Fruit fly (Drosophila melanogaster): ENCODE results near the gene CG14881.

CG14881 gene

DNA sequence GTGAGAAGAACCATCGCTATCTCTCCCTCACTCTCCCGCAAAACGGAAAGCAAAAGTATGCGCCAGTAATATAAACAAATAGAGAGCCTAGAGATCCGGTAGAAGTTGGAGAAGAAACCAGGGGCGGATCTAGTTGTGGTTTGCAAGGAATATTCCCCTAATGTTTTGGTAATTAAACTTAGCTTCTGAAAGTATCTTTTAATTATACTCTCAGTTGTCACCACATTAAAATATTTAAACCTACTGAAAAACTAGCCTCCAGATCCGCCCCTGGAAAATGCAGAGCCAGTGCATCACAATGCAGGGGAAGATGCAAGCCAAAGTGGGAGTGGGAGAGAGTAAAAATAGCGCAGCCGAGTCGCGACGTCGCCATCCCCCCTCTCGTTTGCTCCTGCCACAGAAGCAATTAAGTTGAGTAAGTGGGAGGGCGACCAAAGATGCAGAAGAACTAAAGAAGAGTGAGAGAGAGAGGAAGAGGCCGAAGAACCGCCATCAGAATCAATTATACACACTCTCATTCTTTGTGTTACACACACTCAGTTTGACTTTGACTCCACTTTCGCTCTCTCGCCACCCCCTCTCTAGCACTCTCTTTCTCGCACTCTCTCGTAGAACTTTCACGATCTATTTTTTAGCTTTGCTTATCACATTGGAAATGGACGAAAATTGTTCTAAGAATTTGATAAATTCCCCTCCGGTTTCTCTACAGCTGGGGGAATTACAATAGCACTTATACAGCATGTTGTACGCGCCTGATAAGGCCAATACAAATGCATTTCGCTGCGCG lies 14.7 kb downstream of the CG14881 start (continued):
- peak; percentile 37 for TF ChIP-seq CG6854 (GFP tag; optimal IDR thresholded peaks at IDR 0.05)
- TF ChIP-seq achi (GFP tag; optimal IDR thresholded peaks at IDR 0.05): peak; percentile 97
- TF ChIP-seq Smox (GFP tag; optimal IDR thresholded peaks at IDR 0.05): no peak
- peak; percentile 93 for TF ChIP-seq CG8632 (GFP tag; optimal IDR thresholded peaks at IDR 0.05)
- TF ChIP-seq Lpt (GFP tag; optimal IDR thresholded peaks at IDR 0.05): peak; percentile 97
- TF ChIP-seq esn (GFP tag; optimal IDR thresholded peaks at IDR 0.05): peak; percentile 92
- TF ChIP-seq CG34406 (GFP tag; optimal IDR thresholded peaks at IDR 0.05): peak; percentile 92
- TF ChIP-seq fd85E (GFP tag; optimal IDR thresholded peaks at IDR 0.05): peak; percentile 76
- TF ChIP-seq CG8319 (GFP tag; optimal IDR thresholded peaks at IDR 0.05): peak; percentile 95
- TF ChIP-seq CG6276 (GFP tag; optimal IDR thresholded peaks at IDR 0.05): peak; percentile 89

DNA sequence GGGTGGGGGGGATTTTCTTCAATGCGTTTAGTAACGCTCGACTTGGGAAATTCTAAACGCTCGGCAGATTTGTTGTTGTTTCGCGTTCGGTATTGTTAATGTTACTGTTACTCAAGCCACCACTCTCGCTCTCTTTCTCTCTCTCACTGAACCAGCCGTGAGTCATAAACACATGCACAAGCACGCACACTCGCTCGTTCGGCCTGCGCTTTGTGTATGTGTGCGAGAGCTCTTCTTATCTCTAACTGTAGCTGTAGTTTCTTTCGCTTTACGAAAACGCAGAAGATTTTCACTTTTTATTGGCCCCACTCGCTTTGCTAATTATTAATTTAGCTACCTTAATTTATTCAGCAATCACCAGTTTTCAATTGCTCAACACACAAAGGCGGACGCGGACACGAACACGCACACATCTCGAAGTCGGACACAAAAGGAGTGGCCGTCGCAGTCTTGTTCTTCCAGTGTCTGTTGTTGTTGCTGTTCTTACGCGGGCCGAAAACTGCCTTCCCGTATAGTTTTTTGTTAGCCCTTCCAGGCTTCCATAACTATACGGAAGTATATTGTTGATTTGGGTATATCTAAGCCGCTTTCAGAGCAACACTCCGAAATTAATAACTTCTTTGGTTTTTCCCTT lies 18.4 kb downstream of the CG14881 start:
- peak; percentile 40 for TF ChIP-seq Sox14 (GFP tag; optimal IDR thresholded peaks at IDR 0.05)
- 0 out of 2 replicates have a peak, but pooled peaks have one; percentile 26 for TF ChIP-seq CG15336 (GFP tag; IDR thresholded peaks at IDR 0.05)
- peak; percentile 24 for TF ChIP-seq vri (GFP tag; optimal IDR thresholded peaks at IDR 0.05)
- no peak for TF ChIP-seq Hr4 (GFP tag; optimal IDR thresholded peaks at IDR 0.05)
- TF ChIP-seq CG6808 (GFP tag; optimal IDR thresholded peaks at IDR 0.05): no peak
- TF ChIP-seq ss (GFP tag; optimal IDR thresholded peaks at IDR 0.05): peak in 1 of 2 experiments; percentile 40
- TF ChIP-seq Blimp-1 (GFP tag; optimal IDR thresholded peaks at IDR 0.05): peak; percentile 20
- TF ChIP-seq CG6854 (GFP tag; optimal IDR thresholded peaks at IDR 0.05): peak; percentile 46
- peak; percentile 45 for TF ChIP-seq Eip78C (GFP tag)
- TF ChIP-seq CG16779 (tag; optimal IDR thresholded peaks at IDR 0.05): no peak

DNA sequence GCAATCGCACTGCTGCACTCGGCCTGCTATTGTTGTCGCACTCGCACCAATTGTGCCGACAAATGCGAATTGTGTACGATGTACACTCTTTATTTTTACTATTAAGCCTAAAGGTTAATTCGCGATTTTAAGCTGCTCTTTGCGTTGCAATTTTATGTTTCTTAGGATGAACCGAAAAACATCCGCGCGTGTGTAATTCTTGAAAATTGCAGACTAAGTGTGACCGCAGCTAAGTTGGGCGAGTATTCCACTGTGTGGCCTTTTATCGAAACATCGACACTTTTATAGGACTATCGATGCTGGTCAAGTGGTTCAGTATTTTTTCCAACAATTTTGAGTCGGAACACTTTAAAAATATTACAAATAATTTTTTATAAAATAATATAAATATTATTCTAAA lies 18.9 kb downstream of the CG14881 start, which contains the start of gene Pak3:
Gene Pak3, minus strand, starts transcription at position 225 of the 400 bp plus-strand sequence.
- peak; percentile 16 for TF ChIP-seq CG6854 (GFP tag; optimal IDR thresholded peaks at IDR 0.05)
- TF ChIP-seq Sox14 (GFP tag; optimal IDR thresholded peaks at IDR 0.05): no peak

DNA sequence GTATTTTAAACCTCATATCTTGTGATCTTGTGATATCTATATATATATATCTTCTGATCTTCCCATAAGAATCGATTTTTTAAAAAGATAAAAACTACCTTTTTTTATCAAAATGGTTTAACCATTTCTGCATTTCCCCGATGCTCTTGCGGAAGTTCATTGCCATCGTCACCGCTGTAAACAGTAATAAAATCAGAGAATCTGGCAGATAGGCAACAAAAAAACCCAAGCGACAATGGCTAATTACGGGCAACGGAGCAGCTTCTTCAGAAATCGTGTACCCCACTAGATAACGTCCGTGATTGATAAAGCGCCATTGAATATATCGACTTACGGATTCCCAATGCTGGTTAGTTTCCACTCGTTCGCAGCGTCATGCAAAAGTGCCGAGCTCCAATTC lies 19.5 kb downstream of the CG14881 start, which contains the start of gene CG10405:
Gene CG10405, plus strand, starts transcription at position 301 of the 400 bp plus-strand sequence.
- TF ChIP-seq CG10669 (GFP tag; optimal IDR thresholded peaks at IDR 0.05): no peak
- no peak for TF ChIP-seq lz (GFP tag; optimal IDR thresholded peaks at IDR 0.05)
- no peak for TF ChIP-seq Gug (GFP tag; IDR thresholded peaks at IDR 0.05)
- no peak for TF ChIP-seq Ets21C (GFP tag; optimal IDR thresholded peaks at IDR 0.05)
- no peak for TF ChIP-seq svp (GFP tag)
- TF ChIP-seq achi (GFP tag; optimal IDR thresholded peaks at IDR 0.05): no peak
- TF ChIP-seq dsx (GFP tag; optimal IDR thresholded peaks at IDR 0.05; ENCODE audit: poor library complexity, severe bottlenecking): no peak
- TF ChIP-seq CG11294 (GFP tag; IDR thresholded peaks at IDR 0.05): no peak
- TF ChIP-seq CG3032 (tag; optimal IDR thresholded peaks at IDR 0.05): no peak

DNA sequence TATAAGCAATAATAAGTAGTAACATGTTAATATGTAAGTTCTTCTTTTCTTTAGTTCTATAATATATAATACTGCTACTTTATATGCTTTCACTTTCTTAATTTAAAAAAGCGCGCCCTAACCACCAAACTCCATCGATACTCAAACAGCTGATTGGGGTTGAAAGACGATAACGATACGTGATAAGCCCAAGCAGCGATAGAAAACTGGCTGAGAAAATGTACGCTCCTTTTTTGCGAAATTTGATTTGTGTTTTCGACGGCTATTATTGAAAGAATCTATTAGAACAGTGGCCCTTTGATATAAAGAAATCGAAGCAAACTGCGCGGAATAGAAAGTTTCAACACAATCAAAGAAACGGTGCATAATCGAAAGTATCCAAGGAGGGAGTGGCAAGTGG lies 21.2 kb downstream of the CG14881 start, which contains the start of gene CG14883:
Gene CG14883, plus strand, starts transcription at position 178 of the 400 bp plus-strand sequence.
- TF ChIP-seq Blimp-1 (GFP tag; optimal IDR thresholded peaks at IDR 0.05) (peak; percentile 97), dac (GFP tag; optimal IDR thresholded peaks at IDR 0.05) (no peak), CG9139 (GFP tag; optimal IDR thresholded peaks at IDR 0.05) (no peak)

DNA sequence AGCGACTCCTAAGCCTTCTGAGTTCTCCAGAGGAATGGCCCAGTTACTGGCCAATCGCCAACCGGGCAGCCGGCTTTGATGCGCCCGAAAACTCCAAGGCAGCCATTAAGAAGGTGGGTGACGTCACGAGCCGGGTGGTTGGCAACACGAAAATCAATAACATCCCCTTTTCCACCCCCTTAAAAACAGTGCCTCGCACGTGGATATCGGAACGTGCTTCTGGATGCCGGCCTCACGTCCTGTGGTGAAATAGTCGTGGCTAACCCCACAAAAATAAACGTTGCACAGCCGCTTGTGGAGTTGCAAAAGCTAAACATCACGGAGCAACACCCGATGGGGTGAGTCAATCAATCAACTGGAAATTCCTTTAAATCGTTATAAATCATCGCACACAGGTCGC lies 21.9 kb downstream of the CG14881 start:
- TF ChIP-seq esn (GFP tag; optimal IDR thresholded peaks at IDR 0.05) (no peak), CG32006 (GFP tag; optimal IDR thresholded peaks at IDR 0.05) (no peak), Ets96B (tag; optimal IDR thresholded peaks at IDR 0.05) (no peak), CG16779 (tag; optimal IDR thresholded peaks at IDR 0.05) (no peak), svp (GFP tag) (no peak), CG6163 (GFP tag; IDR thresholded peaks at IDR 0.05) (no peak), fd85E (GFP tag; optimal IDR thresholded peaks at IDR 0.05) (no peak), topi (GFP tag; optimal IDR thresholded peaks at IDR 0.05) (no peak)

Measured in whole organism, prepupa.